Worm (Caenorhabditis elegans) whole organism, L3 larva: ENCODE results near the gene num-1.

Source experiments
- aly-2 ChIP-seq: fragments of 150-350 bp; optimal IDR thresholded peaks from 2 replicates; lab custom pipeline; 2014; ENCODE audit warnings: missing biosample characterization, missing genetic modification characterization
- ama-1 ChIP-seq: fragments of 150-350 bp; optimal IDR thresholded peaks from 2 replicates; lab custom pipeline; 2018
- jun-1 ChIP-seq: fragments of 150-350 bp; optimal IDR thresholded peaks from 2 replicates; lab custom pipeline; 2014; ENCODE audit warnings: missing biosample characterization, missing genetic modification reagents, missing genetic modification characterization
- nhr-25 ChIP-seq: sonication (generic microtip); optimal IDR thresholded peaks from 2 replicates; lab custom pipeline; 2017; ENCODE audit warnings: missing biosample characterization, missing genetic modification characterization
- pha-4 ChIP-seq: fragments of 150-350 bp; optimal IDR thresholded peaks from 2 replicates; lab custom pipeline; 2014; ENCODE audit warnings: missing biosample characterization, missing genetic modification reagents, missing genetic modification characterization
- skn-1 ChIP-seq: fragments of 150-350 bp; optimal IDR thresholded peaks from 2 replicates; lab custom pipeline; 2014; ENCODE audit warnings: missing biosample characterization, missing genetic modification characterization
- snpc-4 ChIP-seq: fragments of 150-350 bp; optimal IDR thresholded peaks from 2 replicates; lab custom pipeline; 2014; ENCODE audit warnings: missing biosample characterization, missing genetic modification characterization

DNA sequence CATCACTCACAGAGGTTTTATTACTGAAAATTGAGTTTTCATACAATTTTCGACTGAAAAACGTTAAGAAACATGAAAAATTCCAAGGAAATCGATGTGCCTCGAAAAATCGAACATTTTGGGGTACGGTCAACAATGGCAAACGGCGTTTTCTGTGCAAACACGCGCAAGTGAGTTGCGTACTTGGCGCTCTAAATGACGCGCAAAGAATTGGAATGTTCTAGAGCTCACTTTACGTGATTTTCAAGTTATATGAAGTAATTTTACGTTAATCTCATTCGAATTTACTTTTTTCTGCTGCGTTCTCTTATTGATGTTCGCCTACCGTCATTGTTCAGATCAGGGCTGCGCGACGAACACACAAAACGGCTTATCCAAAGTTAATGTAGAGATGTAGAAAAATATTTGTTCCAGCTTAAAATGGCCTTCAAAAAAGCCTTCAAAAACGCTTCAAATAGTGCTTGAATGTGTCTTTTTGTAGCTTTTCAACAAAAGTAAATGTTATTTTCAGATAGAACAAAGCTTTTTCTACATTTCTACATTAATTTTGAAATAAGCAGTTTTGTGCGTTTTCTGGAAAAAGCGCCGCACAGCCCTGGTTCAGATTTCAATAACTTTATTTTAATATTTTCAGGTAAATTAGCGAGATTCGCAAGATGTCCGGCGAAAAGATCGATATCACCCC lies 16.1 kb downstream of the num-1 start, which contains the start of the genes F31D4.2 and fkb-6:
- TF ChIP-seq pha-4 (peak; percentile 72), ama-1 (lab: Kevin White, UChicago) (no peak), skn-1 (tag; lab: Kevin White, UChicago) (peak; percentile 3), jun-1 (peak; percentile 43), nhr-25 (tag; lab: Kevin White, UChicago) (peak; percentile 82), snpc-4 (peak; percentile 52), aly-2 (tag; lab: Kevin White, UChicago) (no peak)
